Fruit fly (Drosophila melanogaster): ENCODE measurements around the gene CG7131.

CG7131 gene

dm6 chr3R:18283441-18283840 lies 5.1 kb downstream of the CG7131 start, which contains the start of the genes CG14312 and CG8064 (continued):
- TF ChIP-seq CG14667 (GFP tag; IDR thresholded peaks at IDR 0.05) (no peak), CrebB (tag; optimal IDR thresholded peaks at IDR 0.05) (no peak), hkb (optimal IDR thresholded peaks at IDR 0.05) (peak; percentile 39), hkb (GFP tag; IDR thresholded peaks at IDR 0.05) (no peak), CG30403 (GFP tag; optimal IDR thresholded peaks at IDR 0.05) (no peak), Dp (GFP tag; optimal IDR thresholded peaks at IDR 0.05) (peak; percentile 81), CG15601 (tag; optimal IDR thresholded peaks at IDR 0.05) (peak; percentile 4), Fer3 (tag; optimal IDR thresholded peaks at IDR 0.05) (no peak), CG18599 (GFP tag; optimal IDR thresholded peaks at IDR 0.05) (no peak), CHES-1-like (GFP tag; optimal IDR thresholded peaks at IDR 0.05) (peak; percentile 29), CG17568 (GFP tag; optimal IDR thresholded peaks at IDR 0.05) (no peak), Doc3 (GFP tag; IDR thresholded peaks at IDR 0.05; ENCODE audit: partially characterized antibody) (peak; percentile 21; the same call in 1 of the 3 replicates), CG32772 (GFP tag; IDR thresholded peaks at IDR 0.05) (no peak), CG1529 (GFP tag; optimal IDR thresholded peaks at IDR 0.05) (no peak), CG8359 (GFP tag; optimal IDR thresholded peaks at IDR 0.05; ENCODE audit: borderline replicate concordance) (no peak), E2f1 (GFP tag; IDR thresholded peaks at IDR 0.05) (no peak), CG1233 (GFP tag; optimal IDR thresholded peaks at IDR 0.05) (no peak), CG6689 (GFP tag; IDR thresholded peaks at IDR 0.05) (no peak), Opbp (GFP tag; IDR thresholded peaks at IDR 0.05; ENCODE audit: partially characterized antibody) (peak; percentile 75), abd-A (tag; optimal IDR thresholded peaks at IDR 0.05) (no peak), CG32767 (GFP tag; IDR thresholded peaks at IDR 0.05) (no peak), CG31441 (GFP tag; IDR thresholded peaks at IDR 0.05) (no peak), Asciz (GFP tag; optimal IDR thresholded peaks at IDR 0.05) (no peak), CG6175 (GFP tag; IDR thresholded peaks at IDR 0.05) (no peak), CG6272 (GFP tag; IDR thresholded peaks at IDR 0.05) (no peak), stc (GFP tag; IDR thresholded peaks at IDR 0.05) (no peak), CG14050 (GFP tag; IDR thresholded peaks at IDR 0.05) (no peak), CG12299 (tag; optimal IDR thresholded peaks at IDR 0.05) (no peak), CG10147 (GFP tag; optimal IDR thresholded peaks at IDR 0.05) (no peak), mld (GFP tag; IDR thresholded peaks at IDR 0.05; ENCODE audit: partially characterized antibody) (no peak), CG12071 (GFP tag; optimal IDR thresholded peaks at IDR 0.05) (no peak), tin (GFP tag; optimal IDR thresholded peaks at IDR 0.05) (no peak), sima (GFP tag; optimal IDR thresholded peaks at IDR 0.05) (no peak), CG31388 (GFP tag; optimal IDR thresholded peaks at IDR 0.05) (no peak), Fer1 (GFP tag; optimal IDR thresholded peaks at IDR 0.05) (no peak), CG7928 (GFP tag; optimal IDR thresholded peaks at IDR 0.05) (no peak), dan (GFP tag; IDR thresholded peaks at IDR 0.05) (no peak), Gsc (GFP tag; IDR thresholded peaks at IDR 0.05) (no peak), Atf-2 (GFP tag; optimal IDR thresholded peaks at IDR 0.05) (no peak), HLH3B (GFP tag; IDR thresholded peaks at IDR 0.05) (no peak), Mes4 (GFP tag; optimal IDR thresholded peaks at IDR 0.05) (no peak), kni (GFP tag; optimal IDR thresholded peaks at IDR 0.05) (no peak), CG12219 (GFP tag; optimal IDR thresholded peaks at IDR 0.05) (no peak), CG18262 (tag; optimal IDR thresholded peaks at IDR 0.05) (no peak), sqz (GFP tag; optimal IDR thresholded peaks at IDR 0.05) (no peak), Camta (GFP tag; optimal IDR thresholded peaks at IDR 0.05) (no peak), dpn (GFP tag; optimal IDR thresholded peaks at IDR 0.05) (no peak), Spps (tag; optimal IDR thresholded peaks at IDR 0.05) (no peak), CkIIα-i1 (GFP tag; IDR thresholded peaks at IDR 0.05) (no peak), CG12769 (tag; optimal IDR thresholded peaks at IDR 0.05) (no peak), CG11695 (GFP tag; IDR thresholded peaks at IDR 0.05) (no peak), Meics (GFP tag; optimal IDR thresholded peaks at IDR 0.05) (no peak)

Data from whole organism, embryonic.